Worm (Caenorhabditis elegans) whole organism, L4 larva: Measurements from ENCODE around the gene ZK1127.4.

Source experiments
- D1046.2 ChIP-seq: fragments of 200-800 bp; sonication (Bioruptor generic); IDR thresholded peaks from 2 replicates; pipeline ENCODE4 v1.3.6; 2022; ENCODE audit warnings: missing genetic modification characterization, missing compliant biosample characterization
- hmg-1.1 ChIP-seq: fragments of 200-800 bp; sonication (Bioruptor generic); IDR thresholded peaks from 2 replicates; pipeline ENCODE4 v1.3.6; 2022; ENCODE audit warnings: missing genetic modification reagents, missing genetic modification characterization, missing compliant biosample characterization
- nhr-10 ChIP-seq: fragments of 150-350 bp; optimal IDR thresholded peaks from 2 replicates; lab custom pipeline; 2014; ENCODE audit warnings: missing biosample characterization, missing genetic modification characterization
- nhr-11 ChIP-seq: fragments of 150-350 bp; optimal IDR thresholded peaks from 2 replicates; lab custom pipeline; 2014; ENCODE audit warnings: missing biosample characterization, missing genetic modification characterization
- rbr-2 ChIP-seq: sonication (generic microtip); optimal IDR thresholded peaks from 2 replicates; lab custom pipeline; 2016; ENCODE audit warnings: missing genotype, missing genetic modification characterization, missing compliant biosample characterization
- skn-1 ChIP-seq: fragments of 150-350 bp; optimal IDR thresholded peaks from 2 replicates; lab custom pipeline; 2014; ENCODE audit warnings: missing biosample characterization, missing genetic modification characterization
- zag-1 ChIP-seq: fragments of 150-350 bp; optimal IDR thresholded peaks from 2 replicates; lab custom pipeline; 2014; ENCODE audit warnings: missing biosample characterization, missing genetic modification characterization
- ztf-11 ChIP-seq: fragments of 150-350 bp; optimal IDR thresholded peaks from 2 replicates; lab custom pipeline; 2014; ENCODE audit warnings: missing biosample characterization, missing genetic modification characterization

DNA sequence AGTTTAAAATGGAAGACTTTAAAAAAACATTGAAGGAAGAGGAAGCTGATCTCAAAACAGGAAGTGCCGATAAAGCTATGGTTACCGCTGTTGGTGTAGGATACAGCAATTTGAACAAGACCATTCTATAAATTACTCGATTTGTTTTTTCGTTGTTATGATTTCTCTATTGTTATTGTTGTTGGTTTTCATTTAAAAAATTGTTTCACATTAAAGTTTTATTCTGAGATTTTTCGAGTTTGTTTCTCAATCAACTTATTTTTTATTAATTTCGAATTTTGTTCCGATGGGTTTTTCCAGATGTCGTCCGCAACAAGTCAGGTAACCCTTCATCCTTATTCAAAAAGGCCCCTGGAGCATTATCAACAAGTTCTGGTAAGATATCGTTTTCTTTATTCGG is 2.0 kb upstream of the ZK1127.4 start, which contains the start of gene ZK1127.12:
- TF ChIP-seq ztf-11 (no peak), rbr-2 (no peak), hmg-1.1 (GFP tag; lab: Robert Waterston, UW) (no peak), zag-1 (no peak), nhr-11 (tag; lab: Kevin White, UChicago) (no peak), D1046.2 (GFP tag; lab: Robert Waterston, UW) (no peak), skn-1 (no peak), nhr-10 (no peak)
